Fruit fly (Drosophila melanogaster) whole organism, pupa: Measurements from ENCODE around the gene CG33695.

Source experiments
- CG12605 ChIP-seq: fragments of 200-800 bp; sonication (Bioruptor generic); IDR thresholded peaks from 2 replicates; pipeline ENCODE4 v1.3.6; 2022; ENCODE audit warnings: missing biosample characterization, missing genetic modification characterization
- CG13204 ChIP-seq: fragments of 200-800 bp; sonication (Bioruptor generic); optimal IDR thresholded peaks from 2 replicates; lab custom pipeline; 2018; ENCODE audit warnings: missing biosample characterization, mild to moderate bottlenecking, missing genetic modification characterization, moderate library complexity
- CG14655 ChIP-seq: fragments of 200-800 bp; sonication (Bioruptor generic); optimal IDR thresholded peaks from 3 replicates; lab custom pipeline; 2017; ENCODE audit warnings: mild to moderate bottlenecking, missing biosample characterization, missing genetic modification reagents, missing genetic modification characterization
- CG17806 ChIP-seq: fragments of 200-800 bp; sonication (Bioruptor generic); optimal IDR thresholded peaks from 2 replicates; lab custom pipeline; 2018; ENCODE audit warnings: missing biosample characterization, mild to moderate bottlenecking, missing genetic modification characterization, moderate library complexity
- CG34367 ChIP-seq: fragments of 200-800 bp; sonication (Bioruptor generic); optimal IDR thresholded peaks from 2 replicates; lab custom pipeline; 2018; ENCODE audit warnings: missing biosample characterization, mild to moderate bottlenecking, missing genetic modification characterization
- CG8301 ChIP-seq: fragments of 200-800 bp; sonication (Bioruptor generic); optimal IDR thresholded peaks from 2 replicates; lab custom pipeline; 2018; ENCODE audit warnings: missing biosample characterization, mild to moderate bottlenecking, missing genetic modification characterization
- CG9948 ChIP-seq: fragments of 200-800 bp; sonication (Bioruptor generic); optimal IDR thresholded peaks from 2 replicates; lab custom pipeline; 2018; ENCODE audit warnings: missing biosample characterization, mild to moderate bottlenecking, missing genetic modification characterization, moderate library complexity
- Ets98B ChIP-seq: fragments of 200-800 bp; sonication (Bioruptor generic); IDR thresholded peaks from 2 replicates; pipeline ENCODE4 v1.3.6; 2022; ENCODE audit warnings: missing biosample characterization, missing genetic modification characterization
- fd96Ca ChIP-seq: fragments of 200-800 bp; sonication (Bioruptor generic); IDR thresholded peaks from 3 replicates; pipeline ENCODE4 v1.3.6; 2022; ENCODE audit warnings: missing biosample characterization, missing genetic modification characterization
- gl ChIP-seq: fragments of 200-800 bp; sonication (Bioruptor generic); optimal IDR thresholded peaks from 2 replicates; lab custom pipeline; 2018; ENCODE audit warnings: missing biosample characterization, mild to moderate bottlenecking, missing genetic modification characterization
- rn ChIP-seq: fragments of 200-800 bp; sonication (Bioruptor generic); IDR thresholded peaks from 2 replicates; pipeline ENCODE4 v1.3.6; 2022; ENCODE audit warnings: missing biosample characterization, missing genetic modification characterization

- TF ChIP-seq rn (no peak), CG13204 (GFP tag; lab: Kevin White, UChicago) (no peak), gl (tag; lab: Kevin White, UChicago) (no peak), fd96Ca (no peak), CG12605 (no peak), CG17806 (tag; lab: Kevin White, UChicago) (no peak), CG9948 (tag; lab: Kevin White, UChicago) (no peak), CG8301 (tag; lab: Kevin White, UChicago) (no peak), CG14655 (no peak), Ets98B (GFP tag; lab: Robert Waterston, UW) (no peak), CG34367 (no peak)
These were observed 33.9 kb upstream of the CG33695 start for dm6 chr2L:11243912-11244311.
